Worm (Caenorhabditis elegans) whole organism, midembryonic: ENCODE data around the gene cox-18.

Experiments used
- T22C8.4 ChIP-seq: fragments of 200-800 bp; sonication (Bioruptor generic); IDR thresholded peaks from 2 replicates; pipeline ENCODE4 v1.3.6; 2022; ENCODE audit warnings: missing genetic modification characterization, missing compliant biosample characterization
- flt-1 ChIP-seq: fragments of 200-800 bp; sonication (Bioruptor generic); IDR thresholded peaks from 2 replicates; pipeline ENCODE4 v1.3.6; 2022; ENCODE audit warnings: missing genetic modification characterization, missing compliant biosample characterization
- klf-2 ChIP-seq: fragments of 200-800 bp; sonication (Bioruptor generic); conservative IDR thresholded peaks from 2 replicates; pipeline ENCODE4 v1.3.6; 2022; ENCODE audit warnings: missing genetic modification reagents, missing genetic modification characterization, missing compliant biosample characterization
- med-1 ChIP-seq: sonication (generic microtip); optimal IDR thresholded peaks from 2 replicates; lab custom pipeline; 2017; ENCODE audit warnings: missing genetic modification characterization, mild to moderate bottlenecking, missing compliant biosample characterization, antibody characterized with exemption, missing genetic modification reagents; ENCODE audit not compliant: insufficient read depth
- ref-1 ChIP-seq: fragments of 200-800 bp; sonication (Bioruptor generic); conservative IDR thresholded peaks from 2 replicates; pipeline ENCODE4 v1.3.6; 2022; ENCODE audit warnings: missing genetic modification reagents, missing genetic modification characterization, missing compliant biosample characterization
- ztf-23 ChIP-seq: fragments of 200-800 bp; sonication (Bioruptor generic); IDR thresholded peaks from 2 replicates; pipeline ENCODE4 v1.3.6; 2022; ENCODE audit warnings: missing genetic modification reagents, missing genetic modification characterization, missing compliant biosample characterization
- ztf-29 ChIP-seq: fragments of 200-800 bp; sonication (Bioruptor generic); IDR thresholded peaks from 2 replicates; pipeline ENCODE4 v1.3.6; 2022; ENCODE audit warnings: missing genetic modification reagents, missing genetic modification characterization, missing compliant biosample characterization

- no peak for TF ChIP-seq flt-1
- TF ChIP-seq ztf-23, result no peak
- no peak for TF ChIP-seq ztf-29 (GFP tag; lab: Robert Waterston, UW)
- TF ChIP-seq med-1 (GFP tag; lab: Kevin White, UChicago), result no peak
- no peak for TF ChIP-seq klf-2
- TF ChIP-seq T22C8.4, result no peak
- TF ChIP-seq ref-1 (GFP tag; lab: Robert Waterston, UW), result no peak
Measured at ce11 chrIV:1054736-1055135, 42.5 kb upstream of the cox-18 start, which contains the start of gene dcap-1.
